Fruit fly (Drosophila melanogaster) whole organism, prepupa: ENCODE results near the gene CG16854.

Experiments
- CG10631 ChIP-seq: fragments of 200-800 bp; sonication (Bioruptor generic); optimal IDR thresholded peaks from 2 replicates; lab custom pipeline; 2016; ENCODE audit warnings: missing biosample characterization, missing genetic modification characterization
- CG10669 ChIP-seq: fragments of 200-800 bp; sonication (Bioruptor generic); optimal IDR thresholded peaks from 3 replicates; lab custom pipeline; 2018; ENCODE audit warnings: missing biosample characterization, mild to moderate bottlenecking, missing genetic modification characterization, moderate library complexity
- CG11762 ChIP-seq: fragments of 200-800 bp; sonication (Bioruptor generic); optimal IDR thresholded peaks from 3 replicates; lab custom pipeline; 2016; ENCODE audit warnings: missing biosample characterization, missing genetic modification characterization; ENCODE audit not compliant: insufficient read depth
- CG15336 ChIP-seq: fragments of 200-800 bp; sonication (Bioruptor generic); IDR thresholded peaks from 2 replicates; pipeline ENCODE4 v1.3.6; 2022; ENCODE audit warnings: missing biosample characterization, missing genetic modification characterization
- CG16779 ChIP-seq: fragments of 200-800 bp; sonication (Bioruptor generic); optimal IDR thresholded peaks from 3 replicates; lab custom pipeline; 2017; ENCODE audit warnings: missing biosample characterization, mild to moderate bottlenecking, missing genetic modification characterization
- CG31627 ChIP-seq: fragments of 200-800 bp; sonication (Bioruptor generic); optimal IDR thresholded peaks from 3 replicates; lab custom pipeline; 2016; ENCODE audit warnings: missing biosample characterization, missing genetic modification characterization
- CG32006 ChIP-seq: fragments of 200-800 bp; sonication (Bioruptor generic); optimal IDR thresholded peaks from 3 replicates; lab custom pipeline; 2017; ENCODE audit warnings: missing biosample characterization, mild to moderate bottlenecking, missing genetic modification characterization
- CG34406 ChIP-seq: fragments of 200-800 bp; sonication (Bioruptor generic); optimal IDR thresholded peaks from 3 replicates; lab custom pipeline; 2016; ENCODE audit warnings: missing biosample characterization, missing genetic modification characterization
- CG3919 ChIP-seq: fragments of 200-800 bp; sonication (Bioruptor generic); optimal IDR thresholded peaks from 3 replicates; lab custom pipeline; 2016; ENCODE audit warnings: missing biosample characterization, missing genetic modification characterization
- CG4318 ChIP-seq: fragments of 200-800 bp; sonication (Bioruptor generic); optimal IDR thresholded peaks from 3 replicates; lab custom pipeline; 2017; ENCODE audit warnings: missing biosample characterization, mild to moderate bottlenecking, missing genetic modification characterization
- CG6163 ChIP-seq: fragments of 200-800 bp; sonication (Bioruptor generic); IDR thresholded peaks from 3 replicates; pipeline ENCODE4 v1.3.6; 2022; ENCODE audit warnings: missing biosample characterization, missing genetic modification characterization
- CG6276 ChIP-seq: fragments of 200-800 bp; sonication (Bioruptor generic); optimal IDR thresholded peaks from 2 replicates; lab custom pipeline; 2017; ENCODE audit warnings: missing biosample characterization, mild to moderate bottlenecking, missing genetic modification characterization
- CG6792 ChIP-seq: fragments of 200-800 bp; sonication (Bioruptor generic); optimal IDR thresholded peaks from 3 replicates; lab custom pipeline; 2016; ENCODE audit warnings: missing biosample characterization, missing genetic modification characterization
- CG6808 ChIP-seq: fragments of 200-800 bp; sonication (Bioruptor generic); optimal IDR thresholded peaks from 3 replicates; lab custom pipeline; 2017; ENCODE audit warnings: missing biosample characterization, missing genetic modification characterization, mild to moderate bottlenecking, moderate library complexity, missing genetic modification reagents
- CG6854 ChIP-seq: fragments of 200-800 bp; sonication (Bioruptor generic); optimal IDR thresholded peaks from 2 replicates; lab custom pipeline; 2017; ENCODE audit warnings: missing biosample characterization, mild to moderate bottlenecking, missing genetic modification characterization
- CG8632 ChIP-seq: fragments of 200-800 bp; sonication (Bioruptor generic); optimal IDR thresholded peaks from 3 replicates; lab custom pipeline; 2016; ENCODE audit warnings: missing biosample characterization, missing genetic modification characterization
- Eip75B ChIP-seq: fragments of 200-800 bp; sonication (Bioruptor generic); optimal IDR thresholded peaks from 3 replicates; lab custom pipeline; 2016; ENCODE audit warnings: missing biosample characterization, missing genetic modification characterization
- Eip78C ChIP-seq: fragments of 200-800 bp; sonication (Bioruptor generic); peaks from one replicate; lab custom pipeline; 2016; ENCODE audit warnings: missing biosample characterization, missing genetic modification characterization
- Eip93F ChIP-seq: fragments of 200-800 bp; sonication (Bioruptor generic); optimal IDR thresholded peaks from 2 replicates; lab custom pipeline; 2016; ENCODE audit warnings: missing biosample characterization, mild to moderate bottlenecking, missing genetic modification characterization
- Ets21C ChIP-seq: fragments of 200-800 bp; sonication (Bioruptor generic); optimal IDR thresholded peaks from 3 replicates; lab custom pipeline; 2016; ENCODE audit warnings: missing biosample characterization, missing genetic modification characterization
- Hr38 ChIP-seq: sonication (Bioruptor generic); optimal IDR thresholded peaks from 2 replicates; lab custom pipeline; 2016; ENCODE audit warnings: missing biosample characterization, missing genetic modification characterization
- Hr39 ChIP-seq: fragments of 200-800 bp; sonication (Bioruptor generic); optimal IDR thresholded peaks from 2 replicates; lab custom pipeline; 2016; ENCODE audit warnings: missing biosample characterization, missing genetic modification characterization
- Hr4 ChIP-seq: fragments of 200-800 bp; sonication (Bioruptor generic); optimal IDR thresholded peaks from 3 replicates; lab custom pipeline; 2016; ENCODE audit warnings: missing biosample characterization, missing genetic modification characterization
- Lpt ChIP-seq: fragments of 200-800 bp; sonication (Bioruptor generic); optimal IDR thresholded peaks from 3 replicates; lab custom pipeline; 2016; ENCODE audit warnings: missing biosample characterization, missing genetic modification characterization
- Met ChIP-seq: fragments of 200-800 bp; sonication (Bioruptor generic); optimal IDR thresholded peaks from 3 replicates; lab custom pipeline; 2016; ENCODE audit warnings: missing biosample characterization, missing genetic modification characterization
- OdsH ChIP-seq: fragments of 200-800 bp; sonication (Bioruptor generic); optimal IDR thresholded peaks from 3 replicates; lab custom pipeline; 2016; ENCODE audit warnings: missing biosample characterization, missing genetic modification characterization
- Smox ChIP-seq: fragments of 200-800 bp; sonication (Bioruptor generic); optimal IDR thresholded peaks from 3 replicates; lab custom pipeline; 2016; ENCODE audit warnings: missing biosample characterization, missing genetic modification characterization
- Sox14 ChIP-seq: fragments of 200-800 bp; sonication (Bioruptor generic); optimal IDR thresholded peaks from 3 replicates; lab custom pipeline; 2016; ENCODE audit warnings: missing biosample characterization, missing genetic modification characterization
- Sox15 ChIP-seq: fragments of 200-800 bp; sonication (Bioruptor generic); optimal IDR thresholded peaks from 3 replicates; lab custom pipeline; 2016; ENCODE audit warnings: missing biosample characterization, missing genetic modification characterization
- achi ChIP-seq: fragments of 200-800 bp; sonication (Bioruptor generic); optimal IDR thresholded peaks from 3 replicates; lab custom pipeline; 2016; ENCODE audit warnings: missing biosample characterization, missing genetic modification characterization
- acj6 ChIP-seq: fragments of 200-800 bp; sonication (Bioruptor generic); optimal IDR thresholded peaks from 3 replicates; lab custom pipeline; 2016; ENCODE audit warnings: missing biosample characterization, missing genetic modification characterization
- dac ChIP-seq: fragments of 200-800 bp; sonication (Bioruptor generic); optimal IDR thresholded peaks from 2 replicates; lab custom pipeline; 2017; ENCODE audit warnings: missing biosample characterization, mild to moderate bottlenecking, missing genetic modification characterization
- dsx ChIP-seq: fragments of 200-800 bp; optimal IDR thresholded peaks from 3 replicates; lab custom pipeline; 2019; ENCODE audit warnings: missing biosample characterization, mild to moderate bottlenecking, missing genetic modification characterization, moderate library complexity; ENCODE audit not compliant: poor library complexity, severe bottlenecking
- eg ChIP-seq: fragments of 200-800 bp; sonication (Bioruptor generic); IDR thresholded peaks from 3 replicates; pipeline ENCODE4 v1.3.6; 2022; ENCODE audit warnings: missing biosample characterization, missing genetic modification characterization
- esn ChIP-seq: fragments of 200-800 bp; sonication (Bioruptor generic); optimal IDR thresholded peaks from 2 replicates; lab custom pipeline; 2016; ENCODE audit warnings: missing biosample characterization, mild to moderate bottlenecking, missing genetic modification characterization, moderate library complexity
- fd59A ChIP-seq: fragments of 200-800 bp; sonication (Bioruptor generic); optimal IDR thresholded peaks from 2 replicates; lab custom pipeline; 2017; ENCODE audit warnings: missing biosample characterization, mild to moderate bottlenecking, missing genetic modification characterization, missing genetic modification reagents
- fkh ChIP-seq: fragments of 200-800 bp; sonication (Bioruptor generic); optimal IDR thresholded peaks from 3 replicates; lab custom pipeline; 2017; ENCODE audit warnings: missing biosample characterization, mild to moderate bottlenecking, missing genetic modification characterization, moderate library complexity
- net ChIP-seq: fragments of 200-800 bp; sonication (Bioruptor generic); optimal IDR thresholded peaks from 3 replicates; lab custom pipeline; 2016; ENCODE audit warnings: missing biosample characterization, missing genetic modification characterization
- pdm3 ChIP-seq: fragments of 200-800 bp; sonication (Bioruptor generic); optimal IDR thresholded peaks from 3 replicates; lab custom pipeline; 2016; ENCODE audit warnings: missing biosample characterization, missing genetic modification characterization
- salr ChIP-seq, 2 experiments: fragments of 200-800 bp; sonication (Bioruptor generic); optimal IDR thresholded peaks; 3 replicates each; lab custom pipeline; 2016 to 2018; ENCODE audit warnings: missing biosample characterization in 2 of 2, missing genetic modification characterization in 2 of 2, mild to moderate bottlenecking in 1 of 2
- ss ChIP-seq, 2 experiments: fragments of 200-800 bp; sonication (Bioruptor generic); optimal IDR thresholded peaks; 2 replicates in 1 of 2; 3 replicates in 1 of 2; lab custom pipeline; 2017 to 2018; ENCODE audit warnings: mild to moderate bottlenecking in 2 of 2, missing biosample characterization in 2 of 2, missing genetic modification characterization in 2 of 2, moderate library complexity in 1 of 2
- svp ChIP-seq: fragments of 200-800 bp; sonication (Bioruptor generic); peaks from one replicate; lab custom pipeline; 2016; ENCODE audit warnings: missing biosample characterization, missing genetic modification characterization
- topi ChIP-seq: fragments of 200-800 bp; sonication (Bioruptor generic); optimal IDR thresholded peaks from 3 replicates; lab custom pipeline; 2016; ENCODE audit warnings: missing biosample characterization, missing genetic modification characterization

Gene CG16854

dm6 chr2L:11086357-11086924 is at the start of gene CG16854:
TSS of gene CG16854 (plus strand) at chr2L:11086721.
- no peak for TF ChIP-seq fkh (GFP tag; lab: Kevin White, UChicago)
- TF ChIP-seq pdm3 = no peak
- no peak for TF ChIP-seq CG6163 (GFP tag; lab: Robert Waterston, UW)
- no peak for TF ChIP-seq CG6792 (GFP tag; lab: Kevin White, UChicago)
- no peak for TF ChIP-seq Hr38
- TF ChIP-seq CG10631 (GFP tag; lab: Kevin White, UChicago) = no peak
- TF ChIP-seq Eip93F (GFP tag; lab: Kevin White, UChicago) = no peak
- no peak for TF ChIP-seq fd59A (GFP tag; lab: Kevin White, UChicago)
- no peak for TF ChIP-seq CG10669
- no peak for TF ChIP-seq CG34406 (GFP tag; lab: Kevin White, UChicago)
- TF ChIP-seq CG16779 (tag; lab: Kevin White, UChicago) = no peak
- TF ChIP-seq CG31627 (GFP tag; lab: Kevin White, UChicago) = no peak
- TF ChIP-seq CG4318 (GFP tag; lab: Kevin White, UChicago) = no peak
- no peak for TF ChIP-seq Hr39
- no peak for TF ChIP-seq Smox (GFP tag; lab: Kevin White, UChicago)
- no peak for TF ChIP-seq acj6 (GFP tag; lab: Kevin White, UChicago)
- TF ChIP-seq Lpt (GFP tag; lab: Kevin White, UChicago) = no peak
- no peak for TF ChIP-seq Eip75B (GFP tag; lab: Kevin White, UChicago)
- no peak for TF ChIP-seq CG6276 (GFP tag; lab: Kevin White, UChicago)
- TF ChIP-seq, all 60 proteins: peak for 0

dm6 chr2L:11037583-11038517 is 48.7 kb upstream of the CG16854 start:
- TF ChIP-seq CG32006 (GFP tag; lab: Kevin White, UChicago) = peak; percentile 33
- peak; percentile 35 for TF ChIP-seq CG31627 (GFP tag; lab: Kevin White, UChicago)
- peak; percentile 12 for TF ChIP-seq CG34406 (GFP tag; lab: Kevin White, UChicago)
- peak; percentile 12 for TF ChIP-seq pdm3
- peak; percentile 4 for TF ChIP-seq Ets21C
- peak; percentile 15 for TF ChIP-seq CG8632
- no peak for TF ChIP-seq Sox15 (GFP tag; lab: Kevin White, UChicago)
- peak; percentile 28 for TF ChIP-seq OdsH (GFP tag; lab: Kevin White, UChicago)
- no peak for TF ChIP-seq CG6854 (GFP tag; lab: Kevin White, UChicago)
- peak; percentile 17 for TF ChIP-seq CG10631 (GFP tag; lab: Kevin White, UChicago)
- TF ChIP-seq Eip78C (GFP tag; lab: Kevin White, UChicago) = peak; percentile 76
- peak; percentile 18 for TF ChIP-seq Sox14 (GFP tag; lab: Kevin White, UChicago)
- TF ChIP-seq CG3919 (GFP tag; lab: Kevin White, UChicago) = no peak
- no peak for TF ChIP-seq CG16779 (tag; lab: Kevin White, UChicago)
- TF ChIP-seq Smox (GFP tag; lab: Kevin White, UChicago) = no peak
- no peak for TF ChIP-seq CG11762 (GFP tag; lab: Kevin White, UChicago)
- peak; percentile 29 for TF ChIP-seq svp (GFP tag; lab: Kevin White, UChicago)
- no peak for TF ChIP-seq CG6276 (GFP tag; lab: Kevin White, UChicago)
- peak; percentile 30 for TF ChIP-seq esn
- no peak for TF ChIP-seq dsx (GFP tag; lab: Kevin White, UChicago)
- TF ChIP-seq Hr39 = no peak
- peak; percentile 85 for TF ChIP-seq fkh (GFP tag; lab: Kevin White, UChicago)
- peak in 1 of 2 experiments; percentile 18 for TF ChIP-seq salr (GFP tag; optimal IDR thresholded peaks at IDR 0.05; lab: Kevin White, UChicago)
- TF ChIP-seq eg (GFP tag; lab: Robert Waterston, UW) = no peak
- TF ChIP-seq dac (GFP tag; lab: Kevin White, UChicago) = no peak
- no peak for TF ChIP-seq CG6163 (GFP tag; lab: Robert Waterston, UW)
- TF ChIP-seq CG4318 (GFP tag; lab: Kevin White, UChicago) = no peak
- TF ChIP-seq Hr4 (GFP tag; lab: Kevin White, UChicago) = peak; percentile 26
- TF ChIP-seq achi = peak; percentile 33
- no peak for TF ChIP-seq ss (GFP tag; optimal IDR thresholded peaks at IDR 0.05; lab: Kevin White, UChicago)
- TF ChIP-seq acj6 (GFP tag; lab: Kevin White, UChicago) = peak; percentile 10
- TF ChIP-seq topi (GFP tag; lab: Kevin White, UChicago) = peak; percentile 0
- no peak for TF ChIP-seq CG6808 (GFP tag; lab: Kevin White, UChicago)
- peak; percentile 22 for TF ChIP-seq net (GFP tag; lab: Kevin White, UChicago)
- TF ChIP-seq CG15336 (GFP tag; lab: Robert Waterston, UW) = 0 out of 2 replicates have a peak, but pooled peaks have one; percentile 34
- peak; percentile 28 for TF ChIP-seq Met (GFP tag; lab: Kevin White, UChicago)
